Fruit fly (Drosophila melanogaster): ENCODE results near the gene CG34437.

dm6 chr3R:28305959-28306358, 22.4 kb downstream of the CG34437 start:
- no peak for TF ChIP-seq pan (optimal IDR thresholded peaks at IDR 0.05)
- TF ChIP-seq tai (GFP tag; optimal IDR thresholded peaks at IDR 0.05) = no peak
- TF ChIP-seq GATAd (GFP tag; optimal IDR thresholded peaks at IDR 0.05) = no peak
- no peak for TF ChIP-seq usp (GFP tag; optimal IDR thresholded peaks at IDR 0.05)
- no peak for TF ChIP-seq psq (GFP tag; optimal IDR thresholded peaks at IDR 0.05)
- TF ChIP-seq br (GFP tag; optimal IDR thresholded peaks at IDR 0.05) = no peak
- no peak for TF ChIP-seq CG32264 (GFP tag; optimal IDR thresholded peaks at IDR 0.05)
- TF ChIP-seq lola (GFP tag; optimal IDR thresholded peaks at IDR 0.05) = no peak

All from whole organism, wandering third instar larva.